Fruit fly (Drosophila melanogaster): Measurements from ENCODE around the gene Nagk.

Nagk gene

dm6 chr3R:15356152-15356551 is 13.1 kb upstream of the Nagk start:
- TF ChIP-seq psq (optimal IDR thresholded peaks at IDR 0.05) (no peak), EcR (GFP tag; optimal IDR thresholded peaks at IDR 0.05) (no peak), Dll (optimal IDR thresholded peaks at IDR 0.05) (no peak), pan (optimal IDR thresholded peaks at IDR 0.05) (no peak), usp (GFP tag; optimal IDR thresholded peaks at IDR 0.05) (no peak), CG8478 (optimal IDR thresholded peaks at IDR 0.05) (no peak)

- TF ChIP-seq usp (GFP tag; optimal IDR thresholded peaks at IDR 0.05) (no peak), psq (optimal IDR thresholded peaks at IDR 0.05) (no peak), pan (optimal IDR thresholded peaks at IDR 0.05) (no peak), CG8478 (optimal IDR thresholded peaks at IDR 0.05) (no peak), Dll (optimal IDR thresholded peaks at IDR 0.05) (no peak), EcR (GFP tag; optimal IDR thresholded peaks at IDR 0.05) (no peak)
Observed at dm6 chr3R:15354019-15354418, 11.0 kb upstream of the Nagk start.

dm6 chr3R:15350993-15351426 is 8.0 kb upstream of the Nagk start, which contains the start of the genes Trs33 and Tmtc4:
Trs33 (minus strand) TSS chr3R:15350995.
Tmtc4 (plus strand) TSS chr3R:15351225.
- TF ChIP-seq psq (optimal IDR thresholded peaks at IDR 0.05): no peak
- no peak for TF ChIP-seq usp (GFP tag; optimal IDR thresholded peaks at IDR 0.05)

- TF ChIP-seq usp (GFP tag; optimal IDR thresholded peaks at IDR 0.05) (no peak), Dll (optimal IDR thresholded peaks at IDR 0.05) (no peak), EcR (GFP tag; optimal IDR thresholded peaks at IDR 0.05) (no peak), pan (optimal IDR thresholded peaks at IDR 0.05) (no peak), CG8478 (optimal IDR thresholded peaks at IDR 0.05) (no peak), psq (optimal IDR thresholded peaks at IDR 0.05) (no peak)
Observed at dm6 chr3R:15347822-15348221, 4.8 kb upstream of the Nagk start, which contains the start of the genes CG42726 and CG42727. CG42726 (plus strand) TSS chr3R:15348048. CG42727 (plus strand) TSS chr3R:15348048.

- TF ChIP-seq usp (GFP tag; optimal IDR thresholded peaks at IDR 0.05) (no peak), CG8478 (optimal IDR thresholded peaks at IDR 0.05) (no peak), EcR (GFP tag; optimal IDR thresholded peaks at IDR 0.05) (no peak), psq (optimal IDR thresholded peaks at IDR 0.05) (no peak), pan (optimal IDR thresholded peaks at IDR 0.05) (no peak), Dll (optimal IDR thresholded peaks at IDR 0.05) (no peak)
Observed at dm6 chr3R:15346018-15346383, 2.9 kb upstream of the Nagk start, which contains the start of the genes Surf4 and CG31301. Surf4 (minus strand) TSS chr3R:15346176. CG31301 (plus strand) TSS chr3R:15346205.

dm6 chr3R:15345198-15346017 is 2.4 kb upstream of the Nagk start:
- TF ChIP-seq pan (optimal IDR thresholded peaks at IDR 0.05) (no peak), Dll (optimal IDR thresholded peaks at IDR 0.05) (no peak), usp (GFP tag; optimal IDR thresholded peaks at IDR 0.05) (no peak), EcR (GFP tag; optimal IDR thresholded peaks at IDR 0.05) (no peak), CG8478 (optimal IDR thresholded peaks at IDR 0.05) (no peak), psq (optimal IDR thresholded peaks at IDR 0.05) (no peak)

- TF ChIP-seq CG8478 (optimal IDR thresholded peaks at IDR 0.05): no peak
Observed at dm6 chr3R:15342432-15342925, 577 bp downstream of the Nagk start.

- no peak for TF ChIP-seq Dll (optimal IDR thresholded peaks at IDR 0.05)
- no peak for TF ChIP-seq psq (optimal IDR thresholded peaks at IDR 0.05)
- TF ChIP-seq CG8478 (optimal IDR thresholded peaks at IDR 0.05): no peak
- no peak for TF ChIP-seq usp (GFP tag; optimal IDR thresholded peaks at IDR 0.05)
- TF ChIP-seq pan (optimal IDR thresholded peaks at IDR 0.05): no peak
- TF ChIP-seq EcR (GFP tag; optimal IDR thresholded peaks at IDR 0.05): no peak
Observed at dm6 chr3R:15340052-15340732, 2.9 kb downstream of the Nagk start, which contains the start of gene SerRS-m. SerRS-m (plus strand) TSS chr3R:15340667.

dm6 chr3R:15339111-15339510 is 3.9 kb downstream of the Nagk start:
- TF ChIP-seq Dll (optimal IDR thresholded peaks at IDR 0.05): no peak
- TF ChIP-seq EcR (GFP tag; optimal IDR thresholded peaks at IDR 0.05): no peak
- TF ChIP-seq psq (optimal IDR thresholded peaks at IDR 0.05): no peak
- TF ChIP-seq usp (GFP tag; optimal IDR thresholded peaks at IDR 0.05): no peak
- TF ChIP-seq pan (optimal IDR thresholded peaks at IDR 0.05): no peak
- TF ChIP-seq CG8478 (optimal IDR thresholded peaks at IDR 0.05): no peak

dm6 chr3R:15332994-15333393 is 10.1 kb downstream of the Nagk start, which contains the start of the genes Fkbp39 and Cyfip:
Fkbp39 (minus strand) TSS chr3R:15333133.
Cyfip (plus strand) TSS chr3R:15333266.
- TF ChIP-seq Dll (optimal IDR thresholded peaks at IDR 0.05) (no peak), usp (GFP tag; optimal IDR thresholded peaks at IDR 0.05) (no peak), CG8478 (optimal IDR thresholded peaks at IDR 0.05) (no peak), pan (optimal IDR thresholded peaks at IDR 0.05) (no peak), psq (optimal IDR thresholded peaks at IDR 0.05) (no peak), EcR (GFP tag; optimal IDR thresholded peaks at IDR 0.05) (no peak)

dm6 chr3R:15330472-15330871 is 12.6 kb downstream of the Nagk start, which contains the start of gene mRpL9:
mRpL9 (plus strand) TSS chr3R:15330738.
- no peak for TF ChIP-seq EcR (GFP tag; optimal IDR thresholded peaks at IDR 0.05)
- no peak for TF ChIP-seq CG8478 (optimal IDR thresholded peaks at IDR 0.05)
- TF ChIP-seq psq (optimal IDR thresholded peaks at IDR 0.05): no peak
- TF ChIP-seq pan (optimal IDR thresholded peaks at IDR 0.05): no peak
- no peak for TF ChIP-seq Dll (optimal IDR thresholded peaks at IDR 0.05)
- no peak for TF ChIP-seq usp (GFP tag; optimal IDR thresholded peaks at IDR 0.05)
